Fruit fly (Drosophila melanogaster): Measurements from ENCODE around the gene CG7091.

- TF ChIP-seq CG7101 (tag; optimal IDR thresholded peaks at IDR 0.05) (no peak), CG14711 (tag; optimal IDR thresholded peaks at IDR 0.05) (no peak), cnc (optimal IDR thresholded peaks at IDR 0.05) (no peak), CG7045 (GFP tag; optimal IDR thresholded peaks at IDR 0.05) (no peak), toe (GFP tag; optimal IDR thresholded peaks at IDR 0.05) (no peak), bab1 (GFP tag; optimal IDR thresholded peaks at IDR 0.05) (no peak), ovo (GFP tag; optimal IDR thresholded peaks at IDR 0.05) (no peak), CG5204 (GFP tag; optimal IDR thresholded peaks at IDR 0.05) (no peak), Hr96 (GFP tag; optimal IDR thresholded peaks at IDR 0.05) (no peak), CG12768 (GFP tag; optimal IDR thresholded peaks at IDR 0.05) (no peak), CG33017 (tag; optimal IDR thresholded peaks at IDR 0.05) (no peak), kay (GFP tag; ENCODE audit: borderline replicate concordance) (no peak)
These were observed 37.6 kb downstream of the CG7091 start for dm6 chr3R:13015402-13015801.

Measured in whole organism, adult.